Worm (Caenorhabditis elegans) whole organism, L4/young adult: ENCODE results near the gene skr-20.

Experiments
- W03F9.2 ChIP-seq: fragments of 150-350 bp; optimal IDR thresholded peaks from 2 replicates; lab custom pipeline; 2014; ENCODE audit warnings: missing biosample characterization, missing genetic modification characterization
- dao-5 ChIP-seq: sonication (generic microtip); optimal IDR thresholded peaks from 2 replicates; lab custom pipeline; 2016; ENCODE audit warnings: missing genotype, missing genetic modification characterization, moderate library complexity, missing compliant biosample characterization
- him-1 ChIP-seq: sonication (generic microtip); optimal IDR thresholded peaks from 2 replicates; lab custom pipeline; 2016; ENCODE audit warnings: missing genotype, missing genetic modification reagents, missing genetic modification characterization, missing compliant biosample characterization

skr-20 gene

ce11 chrX:13223437-13223836, at the start of gene skr-20:
skr-20 (minus strand) TSS chrX:13223537.
- TF ChIP-seq dao-5 (no peak), W03F9.2 (tag; lab: Kevin White, UChicago) (no peak), him-1 (tag; lab: Kevin White, UChicago) (no peak)

- TF ChIP-seq dao-5: no peak
- TF ChIP-seq him-1 (tag; lab: Kevin White, UChicago): no peak
- no peak for TF ChIP-seq W03F9.2 (tag; lab: Kevin White, UChicago)
Observed at ce11 chrX:13269586-13269985, 46.2 kb upstream of the skr-20 start, which contains the start of gene cyp-14A2. cyp-14A2 (minus strand) TSS chrX:13269686.

DNA sequence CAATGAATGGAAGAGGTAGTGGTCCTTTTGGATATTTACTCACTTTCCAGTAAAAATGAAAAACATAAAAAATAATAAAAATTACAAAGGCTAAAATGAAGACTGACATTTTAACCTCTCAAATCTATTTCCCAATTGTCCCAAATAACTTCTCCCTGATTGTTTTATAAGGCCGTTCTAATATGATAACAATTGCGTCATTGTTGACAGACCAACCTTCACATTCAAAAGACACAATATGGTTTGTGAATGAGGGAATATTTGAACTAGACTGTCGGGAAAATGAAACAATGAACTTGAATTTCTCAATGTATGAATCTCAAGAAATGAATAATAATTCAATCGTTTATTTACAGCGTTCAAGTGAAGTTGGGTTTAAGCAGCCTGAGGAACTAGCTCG, 43.9 kb upstream of the skr-20 start, which contains the start of gene cyp-14A1:
Gene cyp-14A1 (minus strand): TSS at position 126 of the 400 bp plus-strand sequence.
- no peak for TF ChIP-seq dao-5
- TF ChIP-seq him-1 (tag; lab: Kevin White, UChicago): no peak
- no peak for TF ChIP-seq W03F9.2 (tag; lab: Kevin White, UChicago)

ce11 chrX:13264550-13264949, 41.2 kb upstream of the skr-20 start:
- peak; percentile 77 for TF ChIP-seq dao-5
- TF ChIP-seq him-1 (tag; lab: Kevin White, UChicago): peak; percentile 68
- no peak for TF ChIP-seq W03F9.2 (tag; lab: Kevin White, UChicago)

- no peak for TF ChIP-seq him-1 (tag; lab: Kevin White, UChicago)
Observed at ce11 chrX:13262195-13262594, 38.9 kb upstream of the skr-20 start, which contains the start of gene K09A11.1. K09A11.1 (plus strand) TSS chrX:13262495.

ce11 chrX:13257577-13257976, 34.2 kb upstream of the skr-20 start, which contains the start of gene K08H2.10:
K08H2.10 (plus strand) TSS chrX:13257806.
- no peak for TF ChIP-seq dao-5
- no peak for TF ChIP-seq him-1 (tag; lab: Kevin White, UChicago)
- no peak for TF ChIP-seq W03F9.2 (tag; lab: Kevin White, UChicago)

- TF ChIP-seq him-1 (tag; lab: Kevin White, UChicago): no peak
- no peak for TF ChIP-seq dao-5
- TF ChIP-seq W03F9.2 (tag; lab: Kevin White, UChicago): no peak
Observed at ce11 chrX:13251914-13252434, 28.6 kb upstream of the skr-20 start, which contains the start of gene nhr-32. nhr-32 (plus strand) TSS chrX:13251964.

DNA sequence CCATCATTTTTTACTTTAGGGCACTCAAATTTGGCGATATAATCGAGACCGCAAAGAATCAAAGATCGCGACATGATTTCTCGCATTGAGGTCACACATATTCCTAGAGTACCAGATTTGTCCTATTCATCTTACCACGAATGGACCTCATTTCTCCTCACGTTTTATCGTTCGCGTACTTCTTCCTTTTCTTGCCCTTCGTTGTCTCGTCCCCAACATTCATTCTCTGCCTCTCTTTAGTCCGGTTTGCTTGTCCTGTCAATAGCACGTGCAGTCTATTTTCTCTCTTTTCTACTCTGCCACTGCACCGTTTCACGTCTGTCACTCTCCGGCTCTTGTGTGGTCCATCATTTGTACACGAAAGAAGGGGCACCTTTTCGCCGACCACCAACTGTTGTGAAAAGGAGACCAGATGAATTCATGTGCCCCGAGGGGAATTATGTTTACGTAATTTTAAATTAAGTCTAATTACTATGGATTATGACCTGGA, 28.1 kb upstream of the skr-20 start:
- TF ChIP-seq W03F9.2 (tag; lab: Kevin White, UChicago) (no peak), dao-5 (no peak), him-1 (tag; lab: Kevin White, UChicago) (no peak)

DNA sequence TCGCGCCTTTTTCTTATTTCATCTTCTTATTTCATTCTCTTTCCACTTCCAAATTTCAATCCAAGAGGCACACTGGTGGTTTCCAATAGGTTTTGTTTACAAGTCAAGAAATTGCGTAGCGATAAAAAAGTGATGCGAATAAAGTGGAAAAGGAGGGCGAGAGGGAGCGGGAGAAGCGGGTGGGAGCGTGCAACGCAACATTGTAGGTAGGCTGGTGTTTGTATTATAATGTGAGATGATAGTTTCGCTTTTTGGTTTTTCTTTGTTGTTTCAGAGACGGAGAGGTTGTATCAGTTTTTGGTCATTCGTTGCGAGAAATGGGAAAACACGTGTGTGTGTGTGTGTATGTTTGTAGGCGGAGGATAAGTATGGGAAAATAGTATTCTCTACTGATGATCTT, 26.8 kb upstream of the skr-20 start:
- TF ChIP-seq him-1 (tag; lab: Kevin White, UChicago): no peak
- TF ChIP-seq dao-5: no peak
- no peak for TF ChIP-seq W03F9.2 (tag; lab: Kevin White, UChicago)

ce11 chrX:13249102-13249501, 25.8 kb upstream of the skr-20 start:
- TF ChIP-seq dao-5 (no peak), W03F9.2 (tag; lab: Kevin White, UChicago) (no peak), him-1 (tag; lab: Kevin White, UChicago) (no peak)

DNA sequence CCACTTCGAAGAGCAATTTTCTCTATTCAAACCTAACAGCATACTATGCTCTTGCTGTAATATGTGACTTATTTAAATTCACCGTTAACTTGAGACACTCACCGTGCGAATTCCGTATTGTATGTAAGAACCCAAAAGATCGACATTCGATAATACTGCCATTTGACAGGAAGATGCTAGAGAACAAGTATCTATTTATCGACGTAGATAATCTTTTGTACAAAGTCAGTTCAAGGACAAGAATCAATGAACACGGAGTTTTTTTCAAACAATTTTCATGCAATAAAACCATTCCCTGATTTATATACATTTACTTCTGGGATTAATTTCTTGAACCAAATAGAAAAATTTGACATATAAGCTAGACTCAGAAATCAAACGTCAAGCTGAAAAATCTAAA, 24.9 kb upstream of the skr-20 start, which contains the start of gene K08H2.7:
Gene K08H2.7 (minus strand): TSS at position 173 of the 400 bp plus-strand sequence.
- TF ChIP-seq W03F9.2 (tag; lab: Kevin White, UChicago): no peak
- no peak for TF ChIP-seq dao-5
- TF ChIP-seq him-1 (tag; lab: Kevin White, UChicago): no peak

ce11 chrX:13247614-13248013, 24.3 kb upstream of the skr-20 start:
- no peak for TF ChIP-seq him-1 (tag; lab: Kevin White, UChicago)
- no peak for TF ChIP-seq W03F9.2 (tag; lab: Kevin White, UChicago)
- no peak for TF ChIP-seq dao-5

DNA sequence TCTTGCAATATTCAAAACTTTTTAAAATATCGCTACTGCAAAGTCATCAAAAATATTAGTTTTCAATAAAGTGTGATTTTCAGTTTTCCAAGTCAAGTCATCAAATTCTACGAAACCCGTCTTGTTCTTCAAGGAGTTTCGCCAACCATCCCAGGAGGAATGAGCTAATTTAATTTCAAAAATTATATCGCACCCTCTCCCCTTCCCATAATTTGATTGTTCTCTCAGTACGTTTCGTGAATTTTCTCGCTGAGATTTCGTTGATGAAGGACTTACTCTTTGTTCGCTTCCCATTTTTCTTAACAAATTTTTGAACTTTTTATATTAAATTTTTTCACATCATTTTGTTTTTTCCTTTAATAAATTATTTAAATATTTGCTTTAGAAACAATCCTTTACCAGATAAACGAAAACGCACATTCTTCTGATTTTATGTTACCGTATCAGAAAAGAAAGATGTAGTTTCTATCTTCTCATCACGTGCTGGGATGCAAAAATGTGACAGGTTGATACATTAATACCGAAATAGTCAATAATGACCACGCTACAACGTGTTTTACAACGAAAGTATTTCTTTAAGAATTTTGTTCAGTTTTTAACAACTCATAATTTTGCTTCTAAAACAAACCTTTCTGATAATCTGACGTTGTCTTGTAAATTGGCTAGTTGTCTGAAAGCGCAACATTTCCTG, 23.5 kb upstream of the skr-20 start:
- TF ChIP-seq him-1 (tag; lab: Kevin White, UChicago): no peak
- no peak for TF ChIP-seq W03F9.2 (tag; lab: Kevin White, UChicago)
- TF ChIP-seq dao-5: no peak

- no peak for TF ChIP-seq dao-5
- TF ChIP-seq W03F9.2 (tag; lab: Kevin White, UChicago): no peak
- no peak for TF ChIP-seq him-1 (tag; lab: Kevin White, UChicago)
Observed at ce11 chrX:13245090-13245489, 21.8 kb upstream of the skr-20 start, which contains the start of gene hpl-1. hpl-1 (plus strand) TSS chrX:13245390.
